Worm (Caenorhabditis elegans): ENCODE measurements around the gene W04D12.1.

The W04D12.1 gene

ce11 chrIII:5835163-5835871 is 1.4 kb upstream of the W04D12.1 start:
- TF ChIP-seq madf-2 (tag; optimal IDR thresholded peaks at IDR 0.05) = no peak
- peak; percentile 49 for TF ChIP-seq rnt-1 (tag; optimal IDR thresholded peaks at IDR 0.05)
- TF ChIP-seq ceh-18 (tag; optimal IDR thresholded peaks at IDR 0.05) = peak; percentile 63
- TF ChIP-seq dve-1 (tag; optimal IDR thresholded peaks at IDR 0.05) = no peak
- TF ChIP-seq ceh-34 (tag; optimal IDR thresholded peaks at IDR 0.05) = peak; percentile 23
- peak; percentile 26 for TF ChIP-seq ets-4 (tag; optimal IDR thresholded peaks at IDR 0.05)
- peak; percentile 46 for TF ChIP-seq C08G9.2 (tag; optimal IDR thresholded peaks at IDR 0.05)
- peak; percentile 89 for TF ChIP-seq elt-2 (tag; optimal IDR thresholded peaks at IDR 0.05)
- no peak for TF ChIP-seq F13H6.1 (tag; optimal IDR thresholded peaks at IDR 0.05)

- TF ChIP-seq syd-9 (tag; optimal IDR thresholded peaks at IDR 0.05) = no peak
- TF ChIP-seq nhr-232 (tag; optimal IDR thresholded peaks at IDR 0.05) = no peak
- no peak for TF ChIP-seq ref-2 (tag; optimal IDR thresholded peaks at IDR 0.05)
- TF ChIP-seq hlh-13 (GFP tag; optimal IDR thresholded peaks at IDR 0.05) = no peak
- no peak for TF ChIP-seq unc-55 (GFP tag; optimal IDR thresholded peaks at IDR 0.05)
- TF ChIP-seq elt-2 (tag; optimal IDR thresholded peaks at IDR 0.05) = no peak
- no peak for TF ChIP-seq pha-4 (tag; optimal IDR thresholded peaks at IDR 0.05)
- TF ChIP-seq odd-2 (tag; optimal IDR thresholded peaks at IDR 0.05) = no peak
- TF ChIP-seq pha-2 (tag; optimal IDR thresholded peaks at IDR 0.05) = no peak
- TF ChIP-seq gmeb-2 (tag; optimal IDR thresholded peaks at IDR 0.05) = no peak
- TF ChIP-seq rnt-1 (tag; optimal IDR thresholded peaks at IDR 0.05) = no peak
- no peak for TF ChIP-seq ztf-16 (tag; optimal IDR thresholded peaks at IDR 0.05)
- no peak for TF ChIP-seq ets-4 (tag; optimal IDR thresholded peaks at IDR 0.05)
Observed at ce11 chrIII:5836261-5836660, 465 bp upstream of the W04D12.1 start.

- TF ChIP-seq unc-55 (GFP tag; optimal IDR thresholded peaks at IDR 0.05) (peak; percentile 14), ceh-18 (tag; optimal IDR thresholded peaks at IDR 0.05) (peak; percentile 39), rnt-1 (tag; optimal IDR thresholded peaks at IDR 0.05) (peak; percentile 9), ets-4 (tag; optimal IDR thresholded peaks at IDR 0.05) (peak; percentile 13), ceh-22 (tag; optimal IDR thresholded peaks at IDR 0.05) (no peak), ama-1 (optimal IDR thresholded peaks at IDR 0.05) (no peak), dmd-4 (tag; optimal IDR thresholded peaks at IDR 0.05; ENCODE audit: borderline replicate concordance) (no peak)
Observed at ce11 chrIII:5838159-5839046, 1.7 kb downstream of the W04D12.1 start.

- TF ChIP-seq nhr-11 (tag; optimal IDR thresholded peaks at IDR 0.05) = no peak
- peak; percentile 23 for TF ChIP-seq elt-2 (tag; optimal IDR thresholded peaks at IDR 0.05)
Observed at ce11 chrIII:5839147-5839546, 2.4 kb downstream of the W04D12.1 start.

DNA sequence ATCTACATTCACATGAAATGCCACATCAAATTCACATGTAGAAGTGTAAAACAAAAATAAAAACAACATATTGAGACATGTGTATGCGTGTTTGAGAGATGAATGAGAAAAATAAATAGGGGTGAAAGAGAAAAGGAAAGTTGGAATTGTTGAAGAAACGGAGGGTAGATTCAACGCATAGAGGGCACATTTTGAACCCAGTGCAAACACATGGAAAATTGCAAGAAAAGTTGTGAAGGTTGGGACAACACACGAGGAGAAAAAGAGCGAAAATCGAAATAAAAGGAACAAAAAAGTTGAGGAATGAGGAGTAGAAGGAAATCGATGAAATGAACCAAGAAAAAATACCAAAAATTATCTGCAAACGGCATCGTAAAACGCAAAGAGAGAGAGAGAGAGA is 2.9 kb downstream of the W04D12.1 start:
- TF ChIP-seq ets-4 (tag; optimal IDR thresholded peaks at IDR 0.05) = no peak
- TF ChIP-seq ref-2 (tag; optimal IDR thresholded peaks at IDR 0.05) = no peak
- no peak for TF ChIP-seq unc-55 (GFP tag; optimal IDR thresholded peaks at IDR 0.05)

- TF ChIP-seq unc-42 (tag; optimal IDR thresholded peaks at IDR 0.05) (no peak), sdc-2 (tag; optimal IDR thresholded peaks at IDR 0.05) (peak; percentile 0)
Observed at ce11 chrIII:5840277-5840676, 3.6 kb downstream of the W04D12.1 start.

DNA sequence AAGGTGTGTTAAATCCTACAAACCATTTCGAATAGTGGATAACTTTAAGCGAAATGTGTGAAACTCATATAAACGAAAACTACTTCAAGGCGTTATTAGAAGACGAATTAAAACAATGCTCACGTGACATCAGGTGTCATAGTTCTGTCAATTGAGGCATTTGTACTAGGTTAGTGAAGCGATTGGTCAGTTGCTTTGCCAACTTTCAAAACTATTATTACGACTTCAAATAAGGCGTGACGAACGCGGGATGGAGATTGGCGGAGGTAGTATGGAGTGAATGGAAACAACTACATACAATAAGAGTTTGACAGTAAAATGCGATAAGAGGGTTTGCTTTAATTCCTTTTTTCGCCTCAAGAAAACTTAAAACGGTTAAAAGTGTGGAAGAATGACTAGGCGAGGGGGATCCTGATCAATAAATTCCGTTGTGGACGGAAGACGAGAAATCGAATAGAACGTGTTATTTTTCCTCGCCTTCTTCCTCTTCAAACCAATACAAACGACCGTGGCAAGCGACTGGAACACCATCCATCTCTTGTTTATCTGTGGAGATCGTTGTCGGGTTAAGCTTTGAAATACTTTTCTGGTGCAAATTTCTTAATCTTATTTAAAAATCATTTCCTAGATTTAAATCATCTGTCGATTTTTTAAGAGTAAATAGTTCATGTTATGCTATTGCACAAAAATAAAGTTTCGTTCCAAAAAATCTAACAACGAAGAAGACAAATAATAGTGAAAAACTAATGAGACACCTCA is 4.3 kb downstream of the W04D12.1 start:
- no peak for TF ChIP-seq Y22D7AL.16 (tag; optimal IDR thresholded peaks at IDR 0.05)
- no peak for TF ChIP-seq hlh-6 (tag; optimal IDR thresholded peaks at IDR 0.05)
- TF ChIP-seq pha-2 (tag; optimal IDR thresholded peaks at IDR 0.05) = no peak
- TF ChIP-seq ceh-19 (GFP tag; optimal IDR thresholded peaks at IDR 0.05) = no peak
- no peak for TF ChIP-seq dve-1 (tag; optimal IDR thresholded peaks at IDR 0.05)

Measured in whole organism, late embryonic.